Worm (Caenorhabditis elegans) whole organism, L3 larva: Measurements from ENCODE around the gene cng-3.
A peak's percentile ranks its signal among the peaks of the same experiment; 100 is the strongest.

Source experiments
- ZK546.5 ChIP-seq: sonication (generic microtip); optimal IDR thresholded peaks from 2 replicates; lab custom pipeline; 2017; ENCODE audit warnings: missing biosample characterization, missing genetic modification characterization
- ama-1 ChIP-seq: fragments of 150-350 bp; optimal IDR thresholded peaks from 2 replicates; lab custom pipeline; 2018
- ceh-28 ChIP-seq: fragments of 150-350 bp; optimal IDR thresholded peaks from 2 replicates; lab custom pipeline; 2014; ENCODE audit warnings: missing biosample characterization, missing genetic modification reagents, missing genetic modification characterization
- ceh-82 ChIP-seq: fragments of 150-350 bp; optimal IDR thresholded peaks from 2 replicates; lab custom pipeline; 2014; ENCODE audit warnings: missing biosample characterization, missing genetic modification characterization
- ceh-9 ChIP-seq: sonication (generic microtip); optimal IDR thresholded peaks from 2 replicates; lab custom pipeline; 2018; ENCODE audit warnings: missing biosample characterization, missing genetic modification characterization
- egl-27 ChIP-seq: sonication (generic microtip); optimal IDR thresholded peaks from 4 replicates; lab custom pipeline; 2017; ENCODE audit warnings: missing biosample characterization, missing genetic modification reagents, missing genetic modification characterization
- egl-5 ChIP-seq: fragments of 150-350 bp; optimal IDR thresholded peaks from 2 replicates; lab custom pipeline; 2017; ENCODE audit warnings: missing biosample characterization, missing genetic modification reagents, missing genetic modification characterization, inconsistent platforms
- elt-2 ChIP-seq: sonication (generic microtip); optimal IDR thresholded peaks from 2 replicates; lab custom pipeline; 2016; ENCODE audit warnings: missing genetic modification reagents, mild to moderate bottlenecking, missing genetic modification characterization, missing compliant biosample characterization
- fos-1 ChIP-seq: fragments of 150-350 bp; optimal IDR thresholded peaks from 2 replicates; lab custom pipeline; 2014; ENCODE audit warnings: missing biosample characterization, missing genetic modification characterization
- hmg-11 ChIP-seq: sonication (generic microtip); optimal IDR thresholded peaks from 2 replicates; lab custom pipeline; 2016; ENCODE audit warnings: missing genetic modification characterization, missing compliant biosample characterization
- jun-1 ChIP-seq: fragments of 150-350 bp; optimal IDR thresholded peaks from 2 replicates; lab custom pipeline; 2014; ENCODE audit warnings: missing biosample characterization, missing genetic modification reagents, missing genetic modification characterization
- lin-15B ChIP-seq: fragments of 150-350 bp; optimal IDR thresholded peaks from 2 replicates; lab custom pipeline; 2014; ENCODE audit warnings: missing biosample characterization, missing genetic modification characterization
- lin-39 ChIP-seq: fragments of 150-350 bp; optimal IDR thresholded peaks from 2 replicates; lab custom pipeline; 2018; ENCODE audit warnings: missing biosample characterization, missing genetic modification reagents, missing genetic modification characterization
- lsy-12 ChIP-seq: sonication (generic microtip); optimal IDR thresholded peaks from 2 replicates; lab custom pipeline; 2016; ENCODE audit warnings: mild to moderate bottlenecking, missing genetic modification characterization, missing compliant biosample characterization
- mml-1 ChIP-seq: fragments of 150-350 bp; sonication (generic microtip); optimal IDR thresholded peaks from 3 replicates; lab custom pipeline; 2014; ENCODE audit warnings: missing biosample characterization, missing genetic modification characterization
- nfya-1 ChIP-seq: sonication (generic microtip); optimal IDR thresholded peaks from 2 replicates; lab custom pipeline; 2017; ENCODE audit warnings: missing genetic modification characterization, mild to moderate bottlenecking, missing compliant biosample characterization, antibody characterized with exemption, moderate library complexity; ENCODE audit not compliant: insufficient read depth
- nhr-11 ChIP-seq: fragments of 150-350 bp; optimal IDR thresholded peaks from 2 replicates; lab custom pipeline; 2014; ENCODE audit warnings: missing biosample characterization, missing genetic modification characterization
- nhr-12 ChIP-seq: fragments of 150-350 bp; optimal IDR thresholded peaks from 2 replicates; lab custom pipeline; 2014; ENCODE audit warnings: missing biosample characterization, missing genetic modification characterization
- nhr-23 ChIP-seq: fragments of 150-350 bp; optimal IDR thresholded peaks from 2 replicates; lab custom pipeline; 2014; ENCODE audit warnings: missing biosample characterization, missing genetic modification reagents, missing genetic modification characterization
- nhr-237 ChIP-seq: fragments of 150-350 bp; optimal IDR thresholded peaks from 2 replicates; lab custom pipeline; 2014; ENCODE audit warnings: missing biosample characterization, missing genetic modification characterization
- nhr-25 ChIP-seq: sonication (generic microtip); optimal IDR thresholded peaks from 2 replicates; lab custom pipeline; 2017; ENCODE audit warnings: missing biosample characterization, missing genetic modification characterization
- nhr-43 ChIP-seq: sonication (generic microtip); optimal IDR thresholded peaks from 2 replicates; lab custom pipeline; 2016; ENCODE audit warnings: mild to moderate bottlenecking, missing genetic modification characterization, missing compliant biosample characterization; ENCODE audit not compliant: poor library complexity, severe bottlenecking
- pha-4 ChIP-seq: fragments of 150-350 bp; optimal IDR thresholded peaks from 2 replicates; lab custom pipeline; 2014; ENCODE audit warnings: missing biosample characterization, missing genetic modification reagents, missing genetic modification characterization
- pqm-1 ChIP-seq: fragments of 150-350 bp; optimal IDR thresholded peaks from 2 replicates; lab custom pipeline; 2017; ENCODE audit warnings: missing biosample characterization, missing genetic modification characterization, inconsistent platforms
- skn-1 ChIP-seq: fragments of 150-350 bp; optimal IDR thresholded peaks from 2 replicates; lab custom pipeline; 2014; ENCODE audit warnings: missing biosample characterization, missing genetic modification characterization
- snpc-4 ChIP-seq: fragments of 150-350 bp; optimal IDR thresholded peaks from 2 replicates; lab custom pipeline; 2014; ENCODE audit warnings: missing biosample characterization, missing genetic modification characterization
- tbx-2 ChIP-seq: sonication (generic microtip); optimal IDR thresholded peaks from 2 replicates; lab custom pipeline; 2016; ENCODE audit warnings: mild to moderate bottlenecking, missing genetic modification characterization, missing compliant biosample characterization
- unc-39 ChIP-seq: sonication (generic microtip); optimal IDR thresholded peaks from 4 replicates; lab custom pipeline; 2017; ENCODE audit warnings: missing biosample characterization, missing genetic modification characterization
- ztf-4 ChIP-seq: fragments of 150-350 bp; optimal IDR thresholded peaks from 2 replicates; lab custom pipeline; 2014; ENCODE audit warnings: missing biosample characterization, missing genetic modification characterization

Gene cng-3

ce11 chrIV:9523139-9523538 lies 42.3 kb upstream of the cng-3 start:
- TF ChIP-seq lin-15B (tag; lab: Kevin White, UChicago), result no peak
- TF ChIP-seq lsy-12 (tag; lab: Kevin White, UChicago), result no peak
- no peak for TF ChIP-seq hmg-11
- no peak for TF ChIP-seq skn-1 (tag; lab: Kevin White, UChicago)
- TF ChIP-seq nhr-11 (tag; lab: Kevin White, UChicago), result no peak
- TF ChIP-seq nhr-237 (tag; lab: Kevin White, UChicago), result no peak
- TF ChIP-seq nhr-23 (tag; lab: Kevin White, UChicago), result no peak
- TF ChIP-seq elt-2 (tag; lab: Kevin White, UChicago), result no peak
- TF ChIP-seq ZK546.5 (tag; lab: Kevin White, UChicago), result no peak
- no peak for TF ChIP-seq egl-5 (tag; lab: Kevin White, UChicago)
- no peak for TF ChIP-seq ztf-4

- TF ChIP-seq tbx-2 (no peak), lin-15B (tag; lab: Kevin White, UChicago) (no peak), hmg-11 (no peak), nhr-11 (tag; lab: Kevin White, UChicago) (peak; percentile 5), skn-1 (tag; lab: Kevin White, UChicago) (no peak), lsy-12 (tag; lab: Kevin White, UChicago) (no peak), fos-1 (tag; lab: Kevin White, UChicago) (no peak), nhr-12 (tag; lab: Kevin White, UChicago) (no peak), ceh-9 (no peak)
Observed at ce11 chrIV:9520629-9521028, 39.8 kb upstream of the cng-3 start.

- TF ChIP-seq lin-15B (tag; lab: Kevin White, UChicago), result no peak
- TF ChIP-seq mml-1, result no peak
Observed at ce11 chrIV:9518608-9519007, 37.8 kb upstream of the cng-3 start, which contains the start of gene nlp-35. TSS of gene nlp-35 (minus strand) at chrIV:9518926.

ce11 chrIV:9516831-9517230 lies 36.0 kb upstream of the cng-3 start, which contains the start of gene C33A12.19:
TSS of gene C33A12.19 (plus strand) at chrIV:9516999.
- TF ChIP-seq unc-39 (tag; lab: Kevin White, UChicago), result no peak
- no peak for TF ChIP-seq ztf-4
- peak; percentile 58 for TF ChIP-seq elt-2 (tag; lab: Kevin White, UChicago)
- TF ChIP-seq nhr-23 (tag; lab: Kevin White, UChicago), result peak; percentile 52
- peak; percentile 34 for TF ChIP-seq nfya-1 (tag; lab: Kevin White, UChicago)
- TF ChIP-seq nhr-43 (tag; lab: Kevin White, UChicago), result peak; percentile 47
- TF ChIP-seq pqm-1 (tag; lab: Kevin White, UChicago), result peak; percentile 36

- peak; percentile 46 for TF ChIP-seq elt-2 (tag; lab: Kevin White, UChicago)
- no peak for TF ChIP-seq fos-1 (tag; lab: Kevin White, UChicago)
- TF ChIP-seq pqm-1 (tag; lab: Kevin White, UChicago), result peak; percentile 34
Observed at ce11 chrIV:9514132-9514531, 33.3 kb upstream of the cng-3 start.

ce11 chrIV:9513360-9513777 lies 32.5 kb upstream of the cng-3 start:
- TF ChIP-seq ceh-28 (peak; percentile 45), pha-4 (tag; lab: Kevin White, UChicago) (peak; percentile 79), pqm-1 (tag; lab: Kevin White, UChicago) (peak; percentile 57), lin-15B (tag; lab: Kevin White, UChicago) (no peak), ceh-82 (tag; lab: Kevin White, UChicago) (no peak), elt-2 (tag; lab: Kevin White, UChicago) (peak; percentile 78), lsy-12 (tag; lab: Kevin White, UChicago) (no peak), nhr-43 (tag; lab: Kevin White, UChicago) (peak; percentile 64), nhr-25 (tag; lab: Kevin White, UChicago) (peak; percentile 59), jun-1 (tag; lab: Kevin White, UChicago) (no peak), ama-1 (lab: Kevin White, UChicago) (peak; percentile 31), egl-27 (tag; lab: Kevin White, UChicago) (no peak), lin-39 (tag; lab: Kevin White, UChicago) (peak; percentile 39), snpc-4 (tag; lab: Kevin White, UChicago) (peak; percentile 60), hmg-11 (peak; percentile 39), nfya-1 (tag; lab: Kevin White, UChicago) (peak; percentile 10), nhr-23 (tag; lab: Kevin White, UChicago) (peak; percentile 64)
